Worm (Caenorhabditis elegans) whole organism, late embryonic: ENCODE measurements around the gene ecps-2.
A peak's percentile ranks its signal among the peaks of the same experiment; 100 is the strongest.

Experiments used
- C08G9.2 ChIP-seq: sonication (generic microtip); optimal IDR thresholded peaks from 2 replicates; lab custom pipeline; 2016; ENCODE audit warnings: mild to moderate bottlenecking, missing genetic modification characterization, moderate library complexity, missing compliant biosample characterization
- C38D4.7 ChIP-seq: fragments of 200-800 bp; sonication (Bioruptor generic); optimal IDR thresholded peaks from 2 replicates; lab custom pipeline; 2018; ENCODE audit warnings: mild to moderate bottlenecking, missing genetic modification characterization, moderate library complexity, missing compliant biosample characterization
- K09A11.1 ChIP-seq: sonication (generic microtip); optimal IDR thresholded peaks from 2 replicates; lab custom pipeline; 2017; ENCODE audit warnings: antibody characterized with exemption, mild to moderate bottlenecking, missing genetic modification characterization, missing compliant biosample characterization; ENCODE audit not compliant: insufficient read depth
- T23F11.4 ChIP-seq: fragments of 200-800 bp; sonication (Bioruptor generic); optimal IDR thresholded peaks from 2 replicates; lab custom pipeline; 2018; ENCODE audit warnings: mild to moderate bottlenecking, missing genetic modification characterization, missing compliant biosample characterization
- Y22D7AL.16 ChIP-seq: sonication (generic microtip); optimal IDR thresholded peaks from 2 replicates; lab custom pipeline; 2016; ENCODE audit warnings: missing genetic modification characterization, missing compliant biosample characterization
- ahr-1 ChIP-seq: sonication (generic microtip); optimal IDR thresholded peaks from 2 replicates; lab custom pipeline; 2016; ENCODE audit warnings: missing genetic modification characterization, missing compliant biosample characterization
- ceh-14 ChIP-seq: sonication (generic microtip); optimal IDR thresholded peaks from 2 replicates; lab custom pipeline; 2016; ENCODE audit warnings: missing genotype, missing genetic modification characterization, missing compliant biosample characterization
- ceh-18 ChIP-seq: sonication (generic microtip); optimal IDR thresholded peaks from 2 replicates; lab custom pipeline; 2016; ENCODE audit warnings: missing genetic modification characterization, missing compliant biosample characterization
- ceh-19 ChIP-seq: fragments of 200-800 bp; sonication (Bioruptor generic); optimal IDR thresholded peaks from 2 replicates; lab custom pipeline; 2018; ENCODE audit warnings: mild to moderate bottlenecking, missing genetic modification characterization, missing compliant biosample characterization
- ceh-22 ChIP-seq: sonication (generic microtip); optimal IDR thresholded peaks from 2 replicates; lab custom pipeline; 2017; ENCODE audit warnings: missing biosample characterization, missing genetic modification characterization
- ceh-24 ChIP-seq: sonication (generic microtip); optimal IDR thresholded peaks from 2 replicates; lab custom pipeline; 2016; ENCODE audit warnings: mild to moderate bottlenecking, missing genetic modification characterization, missing compliant biosample characterization
- ceh-30 ChIP-seq: fragments of 150-350 bp; optimal IDR thresholded peaks from 2 replicates; lab custom pipeline; 2014; ENCODE audit warnings: missing biosample characterization, missing genetic modification characterization
- ceh-31 ChIP-seq: sonication (generic microtip); optimal IDR thresholded peaks from 2 replicates; lab custom pipeline; 2016; ENCODE audit warnings: missing genetic modification characterization, missing compliant biosample characterization
- ceh-34 ChIP-seq: sonication (generic microtip); optimal IDR thresholded peaks from 2 replicates; lab custom pipeline; 2016; ENCODE audit warnings: mild to moderate bottlenecking, missing genetic modification characterization, missing compliant biosample characterization
- ceh-45 ChIP-seq: fragments of 200-800 bp; sonication (Bioruptor generic); IDR thresholded peaks from 2 replicates; pipeline ENCODE4 v1.3.6; 2022; ENCODE audit warnings: missing genetic modification reagents, missing genetic modification characterization, missing compliant biosample characterization
- ceh-9 ChIP-seq: sonication (generic microtip); optimal IDR thresholded peaks from 2 replicates; lab custom pipeline; 2016; ENCODE audit warnings: mild to moderate bottlenecking, missing genetic modification characterization, inconsistent platforms, missing compliant biosample characterization
- dmd-4 ChIP-seq: sonication (generic microtip); optimal IDR thresholded peaks from 2 replicates; lab custom pipeline; 2016; ENCODE audit warnings: borderline replicate concordance, missing genetic modification characterization, missing compliant biosample characterization
- elt-4 ChIP-seq: sonication (generic microtip); optimal IDR thresholded peaks from 2 replicates; lab custom pipeline; 2016; ENCODE audit warnings: missing genetic modification characterization, missing compliant biosample characterization
- ets-4 ChIP-seq: sonication (generic microtip); optimal IDR thresholded peaks from 2 replicates; lab custom pipeline; 2016; ENCODE audit warnings: missing genetic modification characterization, missing compliant biosample characterization
- eyg-1 ChIP-seq: sonication (generic microtip); optimal IDR thresholded peaks from 2 replicates; lab custom pipeline; 2016; ENCODE audit warnings: missing genotype, missing genetic modification characterization, missing compliant biosample characterization
- fax-1 ChIP-seq: sonication (generic microtip); optimal IDR thresholded peaks from 2 replicates; lab custom pipeline; 2016; ENCODE audit warnings: missing genotype, missing genetic modification characterization, missing compliant biosample characterization
- fkh-10 ChIP-seq: fragments of 150-350 bp; optimal IDR thresholded peaks from 2 replicates; lab custom pipeline; 2014; ENCODE audit warnings: missing biosample characterization, missing genetic modification reagents, missing genetic modification characterization
- fkh-6 ChIP-seq: sonication (generic microtip); optimal IDR thresholded peaks from 2 replicates; lab custom pipeline; 2016; ENCODE audit warnings: missing genetic modification characterization, missing compliant biosample characterization
- gmeb-2 ChIP-seq: sonication (generic microtip); optimal IDR thresholded peaks from 2 replicates; lab custom pipeline; 2016; ENCODE audit warnings: missing genetic modification characterization, inconsistent platforms, missing compliant biosample characterization
- hlh-13 ChIP-seq: fragments of 200-800 bp; sonication (Bioruptor generic); optimal IDR thresholded peaks from 2 replicates; lab custom pipeline; 2018; ENCODE audit warnings: mild to moderate bottlenecking, missing genetic modification characterization, missing compliant biosample characterization
- hlh-15 ChIP-seq: sonication (generic microtip); optimal IDR thresholded peaks from 2 replicates; lab custom pipeline; 2016; ENCODE audit warnings: missing genetic modification characterization, missing compliant biosample characterization
- hlh-30 ChIP-seq: sonication (generic microtip); optimal IDR thresholded peaks from 2 replicates; lab custom pipeline; 2017; ENCODE audit warnings: antibody characterized with exemption, missing genetic modification characterization, missing compliant biosample characterization; ENCODE audit not compliant: insufficient read depth
- hlh-6 ChIP-seq: sonication (generic microtip); optimal IDR thresholded peaks from 2 replicates; lab custom pipeline; 2016; ENCODE audit warnings: missing genotype, missing genetic modification characterization, missing compliant biosample characterization
- lim-6 ChIP-seq: sonication (generic microtip); optimal IDR thresholded peaks from 2 replicates; lab custom pipeline; 2016; ENCODE audit warnings: missing genetic modification characterization, missing compliant biosample characterization
- lin-11 ChIP-seq: fragments of 200-800 bp; sonication (Bioruptor generic); optimal IDR thresholded peaks from 2 replicates; lab custom pipeline; 2018; ENCODE audit warnings: mild to moderate bottlenecking, missing genetic modification characterization, missing compliant biosample characterization
- mec-3 ChIP-seq: sonication (generic microtip); optimal IDR thresholded peaks from 2 replicates; lab custom pipeline; 2016; ENCODE audit warnings: borderline replicate concordance, missing genetic modification characterization, missing compliant biosample characterization
- nfya-1 ChIP-seq: sonication (generic microtip); optimal IDR thresholded peaks from 2 replicates; lab custom pipeline; 2017; ENCODE audit warnings: missing genetic modification characterization, mild to moderate bottlenecking, missing compliant biosample characterization, antibody characterized with exemption, moderate library complexity
- nhr-232 ChIP-seq: sonication (generic microtip); optimal IDR thresholded peaks from 2 replicates; lab custom pipeline; 2016; ENCODE audit warnings: missing genetic modification characterization, missing compliant biosample characterization
- npax-4 ChIP-seq: sonication (generic microtip); optimal IDR thresholded peaks from 2 replicates; lab custom pipeline; 2016; ENCODE audit warnings: missing genetic modification characterization, missing compliant biosample characterization
- odd-2 ChIP-seq: sonication (generic microtip); optimal IDR thresholded peaks from 2 replicates; lab custom pipeline; 2017; ENCODE audit warnings: antibody characterized with exemption, mild to moderate bottlenecking, missing genetic modification characterization, missing compliant biosample characterization
- pax-1 ChIP-seq: fragments of 150-350 bp; optimal IDR thresholded peaks from 2 replicates; lab custom pipeline; 2014; ENCODE audit warnings: missing biosample characterization, missing genetic modification characterization
- pha-4 ChIP-seq: fragments of 150-350 bp; optimal IDR thresholded peaks from 2 replicates; lab custom pipeline; 2018; ENCODE audit warnings: missing biosample characterization, missing genetic modification reagents, missing genetic modification characterization
- pqm-1 ChIP-seq: sonication (generic microtip); optimal IDR thresholded peaks from 2 replicates; lab custom pipeline; 2016; ENCODE audit warnings: missing genetic modification characterization, missing compliant biosample characterization
- pros-1 ChIP-seq: fragments of 150-350 bp; optimal IDR thresholded peaks from 2 replicates; lab custom pipeline; 2014; ENCODE audit warnings: missing biosample characterization, missing genetic modification reagents, missing genetic modification characterization
- ref-2 ChIP-seq: sonication (generic microtip); optimal IDR thresholded peaks from 2 replicates; lab custom pipeline; 2016; ENCODE audit warnings: missing genetic modification characterization, missing compliant biosample characterization
- rnt-1 ChIP-seq: sonication (generic microtip); optimal IDR thresholded peaks from 2 replicates; lab custom pipeline; 2016; ENCODE audit warnings: missing genetic modification characterization, missing compliant biosample characterization
- sdc-2 ChIP-seq: sonication (generic microtip); optimal IDR thresholded peaks from 2 replicates; lab custom pipeline; 2016; ENCODE audit warnings: missing genotype, missing genetic modification characterization, missing compliant biosample characterization
- syd-9 ChIP-seq: sonication (generic microtip); optimal IDR thresholded peaks from 2 replicates; lab custom pipeline; 2016; ENCODE audit warnings: mild to moderate bottlenecking, missing genetic modification characterization, moderate library complexity, missing compliant biosample characterization
- tbx-2 ChIP-seq: sonication (generic microtip); optimal IDR thresholded peaks from 2 replicates; lab custom pipeline; 2016; ENCODE audit warnings: missing genetic modification characterization, missing compliant biosample characterization
- tbx-7 ChIP-seq: sonication (generic microtip); optimal IDR thresholded peaks from 2 replicates; lab custom pipeline; 2016; ENCODE audit warnings: missing genotype, missing genetic modification characterization, missing compliant biosample characterization
- unc-55 ChIP-seq: sonication (generic microtip); optimal IDR thresholded peaks from 2 replicates; lab custom pipeline; 2017; ENCODE audit warnings: missing biosample characterization, missing genetic modification reagents, missing genetic modification characterization
- unc-86 ChIP-seq: sonication (generic microtip); optimal IDR thresholded peaks from 2 replicates; lab custom pipeline; 2016; ENCODE audit warnings: missing genetic modification characterization, missing compliant biosample characterization
- zip-5 ChIP-seq: sonication (generic microtip); optimal IDR thresholded peaks from 2 replicates; lab custom pipeline; 2016; ENCODE audit warnings: missing genetic modification characterization, missing compliant biosample characterization
- ztf-16 ChIP-seq: sonication (generic microtip); optimal IDR thresholded peaks from 2 replicates; lab custom pipeline; 2017; ENCODE audit warnings: missing genetic modification characterization, missing compliant biosample characterization

Gene ecps-2

DNA sequence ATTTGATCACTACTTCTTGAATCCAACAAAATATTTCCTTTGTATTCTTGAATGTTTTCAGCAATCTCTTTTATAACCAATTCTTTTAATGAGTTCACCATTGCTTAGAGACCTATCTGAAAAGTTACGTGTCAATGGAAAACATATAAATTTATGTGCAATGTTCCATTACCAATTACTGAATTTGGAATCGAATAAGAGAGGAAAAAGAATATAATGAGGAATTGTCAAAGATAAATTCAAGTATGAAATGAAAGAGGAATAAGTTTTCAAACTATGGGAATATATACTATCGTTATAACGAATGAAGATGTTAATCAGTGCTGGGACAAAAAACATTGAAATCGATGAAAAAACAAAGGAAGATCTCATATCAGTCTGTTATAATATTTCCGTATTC lies 8.1 kb downstream of the ecps-2 start, which contains the start of gene H04D03.4:
H04D03.4 (minus strand) TSS at position 101 of the 400 bp plus-strand sequence.
- no peak for TF ChIP-seq elt-4 (tag; lab: Kevin White, UChicago)
- no peak for TF ChIP-seq nfya-1
- no peak for TF ChIP-seq fkh-10 (GFP tag; lab: Kevin White, UChicago)
- no peak for TF ChIP-seq ceh-19 (GFP tag; lab: Kevin White, UChicago)
- TF ChIP-seq pqm-1: no peak
- TF ChIP-seq hlh-30 (tag; lab: Kevin White, UChicago): no peak
- no peak for TF ChIP-seq Y22D7AL.16 (tag; lab: Kevin White, UChicago)
- no peak for TF ChIP-seq zip-5 (tag; lab: Kevin White, UChicago)
- TF ChIP-seq ref-2 (tag; lab: Kevin White, UChicago): no peak
- TF ChIP-seq eyg-1 (tag; lab: Kevin White, UChicago): no peak
- TF ChIP-seq fkh-6: no peak
- TF ChIP-seq tbx-7 (tag; lab: Kevin White, UChicago): no peak
- TF ChIP-seq tbx-2 (tag; lab: Kevin White, UChicago): no peak
- TF ChIP-seq gmeb-2 (tag; lab: Kevin White, UChicago): no peak

DNA sequence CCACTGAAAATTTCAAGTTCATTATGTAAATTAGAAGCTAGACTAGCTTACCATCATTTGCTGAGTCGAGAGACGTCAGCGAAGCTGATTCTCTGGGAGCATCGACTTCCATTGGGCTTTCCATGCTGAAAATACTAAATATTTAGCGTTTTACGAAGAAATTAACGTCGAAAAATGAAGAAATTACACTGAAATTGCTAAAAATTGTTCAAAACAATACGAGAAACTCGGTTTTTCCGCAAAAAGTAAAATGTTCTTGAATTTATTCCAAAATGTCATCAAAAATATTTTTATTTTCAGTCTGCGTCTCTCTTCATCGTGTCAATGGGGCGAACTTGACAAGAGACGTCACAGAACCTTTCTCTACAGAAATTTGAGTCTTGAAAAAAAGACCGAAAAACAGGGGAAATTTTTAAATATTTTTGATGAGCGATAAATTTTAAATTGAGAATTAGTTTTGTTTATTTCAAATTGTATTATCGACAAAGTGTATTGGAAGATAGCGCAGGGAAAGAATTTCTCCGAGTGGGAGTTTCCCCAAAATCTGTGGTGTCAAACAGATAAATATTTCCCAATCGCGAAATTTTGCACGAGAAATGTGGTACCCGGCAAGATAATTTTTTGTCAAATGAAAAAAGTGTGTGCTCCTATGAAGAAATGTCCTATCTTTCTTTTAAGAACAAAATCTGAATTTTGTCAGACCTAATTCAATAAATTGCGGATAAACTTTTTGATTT lies 17.7 kb downstream of the ecps-2 start, which contains the start of gene ecps-1:
ecps-1 (minus strand) TSS at position 125 of the 737 bp plus-strand sequence.
- TF ChIP-seq rnt-1 (tag; lab: Kevin White, UChicago): peak; percentile 94
- TF ChIP-seq gmeb-2 (tag; lab: Kevin White, UChicago): no peak
- TF ChIP-seq hlh-15 (tag; lab: Kevin White, UChicago): peak; percentile 21
- no peak for TF ChIP-seq K09A11.1 (tag; lab: Kevin White, UChicago)
- no peak for TF ChIP-seq T23F11.4 (GFP tag; lab: Kevin White, UChicago)
- TF ChIP-seq unc-55 (GFP tag; lab: Kevin White, UChicago): peak; percentile 15
- TF ChIP-seq syd-9 (tag; lab: Kevin White, UChicago): no peak
- peak; percentile 97 for TF ChIP-seq C08G9.2 (tag; lab: Kevin White, UChicago)
- TF ChIP-seq ceh-24: no peak
- TF ChIP-seq dmd-4 (tag; lab: Kevin White, UChicago): peak; percentile 28
- peak; percentile 93 for TF ChIP-seq tbx-7 (tag; lab: Kevin White, UChicago)
- peak; percentile 90 for TF ChIP-seq lim-6 (tag; lab: Kevin White, UChicago)
- TF ChIP-seq sdc-2 (tag; lab: Kevin White, UChicago): no peak
- TF ChIP-seq pros-1 (tag; lab: Kevin White, UChicago): no peak
- TF ChIP-seq elt-4 (tag; lab: Kevin White, UChicago): no peak
- TF ChIP-seq odd-2: no peak
- no peak for TF ChIP-seq pha-4 (tag; lab: Kevin White, UChicago)
- TF ChIP-seq ahr-1: peak; percentile 45
- TF ChIP-seq ceh-30 (tag; lab: Kevin White, UChicago): peak; percentile 21
- no peak for TF ChIP-seq mec-3 (tag; lab: Kevin White, UChicago)
- TF ChIP-seq pqm-1: peak; percentile 70
- no peak for TF ChIP-seq C38D4.7 (GFP tag; lab: Kevin White, UChicago)
- peak; percentile 99 for TF ChIP-seq ceh-31 (tag; lab: Kevin White, UChicago)
- TF ChIP-seq ceh-34 (tag; lab: Kevin White, UChicago): peak; percentile 79
- TF ChIP-seq lin-11: no peak
- TF ChIP-seq ztf-16 (tag; lab: Kevin White, UChicago): peak; percentile 42
- 0 out of 2 replicates have a peak, but pooled peaks have one; percentile 32 for TF ChIP-seq ceh-45 (GFP tag; lab: Robert Waterston, UW)
- TF ChIP-seq ceh-14 (tag; lab: Kevin White, UChicago): peak; percentile 78
- TF ChIP-seq tbx-2 (tag; lab: Kevin White, UChicago): peak; percentile 97
- no peak for TF ChIP-seq nhr-232
- no peak for TF ChIP-seq ceh-9
- TF ChIP-seq ref-2 (tag; lab: Kevin White, UChicago): peak; percentile 93
- TF ChIP-seq npax-4 (tag; lab: Kevin White, UChicago): no peak
- TF ChIP-seq pax-1 (tag; lab: Kevin White, UChicago): peak; percentile 47
- TF ChIP-seq ets-4 (tag; lab: Kevin White, UChicago): peak; percentile 94
- TF ChIP-seq hlh-6 (tag; lab: Kevin White, UChicago): no peak
- peak; percentile 56 for TF ChIP-seq unc-86 (tag; lab: Kevin White, UChicago)
- TF ChIP-seq ceh-22 (tag; lab: Kevin White, UChicago): no peak
- peak; percentile 30 for TF ChIP-seq ceh-18 (tag; lab: Kevin White, UChicago)
- peak; percentile 88 for TF ChIP-seq fax-1 (tag; lab: Kevin White, UChicago)
- no peak for TF ChIP-seq hlh-13 (GFP tag; lab: Kevin White, UChicago)
